Worm (Caenorhabditis elegans) whole organism, early embryonic: ENCODE measurements around the gene col-119.

Source experiments
- B0310.2 ChIP-seq: sonication (generic microtip); optimal IDR thresholded peaks from 2 replicates; lab custom pipeline; 2016; ENCODE audit warnings: mild to moderate bottlenecking, missing genetic modification characterization, missing compliant biosample characterization
- F13C5.2 ChIP-seq: sonication (generic microtip); optimal IDR thresholded peaks from 2 replicates; lab custom pipeline; 2017; ENCODE audit warnings: mild to moderate bottlenecking, missing genetic modification characterization, inconsistent platforms, missing compliant biosample characterization
- aly-1 ChIP-seq: sonication (generic microtip); optimal IDR thresholded peaks from 2 replicates; lab custom pipeline; 2016; ENCODE audit warnings: missing genetic modification characterization, missing compliant biosample characterization
- ama-1 ChIP-seq: fragments of 150-350 bp; optimal IDR thresholded peaks from 2 replicates; lab custom pipeline; 2014
- ceh-13 ChIP-seq: fragments of 200-800 bp; sonication (Bioruptor generic); optimal IDR thresholded peaks from 2 replicates; lab custom pipeline; 2018; ENCODE audit warnings: mild to moderate bottlenecking, missing genetic modification characterization, missing compliant biosample characterization
- ceh-36 ChIP-seq: sonication (generic microtip); optimal IDR thresholded peaks from 2 replicates; lab custom pipeline; 2016; ENCODE audit warnings: missing genetic modification characterization, inconsistent platforms, missing compliant biosample characterization
- ets-7 ChIP-seq: sonication (generic microtip); optimal IDR thresholded peaks from 2 replicates; lab custom pipeline; 2016; ENCODE audit warnings: missing genotype, missing genetic modification characterization, missing compliant biosample characterization
- flt-1 ChIP-seq: fragments of 200-800 bp; sonication (Bioruptor generic); IDR thresholded peaks from 2 replicates; pipeline ENCODE4 v1.3.6; 2022; ENCODE audit warnings: missing genetic modification characterization, missing compliant biosample characterization
- hmbx-1 ChIP-seq: sonication (generic microtip); optimal IDR thresholded peaks from 2 replicates; lab custom pipeline; 2016; ENCODE audit warnings: mild to moderate bottlenecking, missing genetic modification characterization, missing compliant biosample characterization
- hmg-4 ChIP-seq: fragments of 200-800 bp; sonication (Bioruptor generic); optimal IDR thresholded peaks from 2 replicates; lab custom pipeline; 2018; ENCODE audit warnings: mild to moderate bottlenecking, missing genetic modification characterization, missing compliant biosample characterization
- hnd-1 ChIP-seq: sonication (generic microtip); optimal IDR thresholded peaks from 2 replicates; lab custom pipeline; 2016; ENCODE audit warnings: missing genetic modification characterization, missing compliant biosample characterization
- pes-1 ChIP-seq: fragments of 200-800 bp; sonication (Bioruptor generic); IDR thresholded peaks from 2 replicates; pipeline ENCODE4 v1.3.6; 2022; ENCODE audit warnings: missing genetic modification reagents, missing genetic modification characterization, missing compliant biosample characterization
- scrt-1 ChIP-seq: fragments of 200-800 bp; sonication (Bioruptor generic); IDR thresholded peaks from 2 replicates; pipeline ENCODE4 v1.3.6; 2022; ENCODE audit warnings: missing genetic modification characterization, missing compliant biosample characterization
- sea-1 ChIP-seq: fragments of 200-800 bp; sonication (Bioruptor generic); conservative IDR thresholded peaks from 2 replicates; pipeline ENCODE4 v1.3.6; 2022; ENCODE audit warnings: missing genetic modification characterization, missing compliant biosample characterization
- tbx-11 ChIP-seq: fragments of 200-800 bp; sonication (Bioruptor generic); IDR thresholded peaks from 2 replicates; pipeline ENCODE4 v1.3.6; 2022; ENCODE audit warnings: missing genetic modification characterization, missing compliant biosample characterization
- tbx-37 ChIP-seq: fragments of 200-800 bp; sonication (Bioruptor generic); conservative IDR thresholded peaks from 2 replicates; pipeline ENCODE4 v1.3.6; 2022; ENCODE audit warnings: missing genetic modification reagents, missing genetic modification characterization, missing compliant biosample characterization
- tra-4 ChIP-seq: sonication (generic microtip); optimal IDR thresholded peaks from 2 replicates; lab custom pipeline; 2017; ENCODE audit warnings: missing genetic modification characterization, missing compliant biosample characterization

The col-119 gene

DNA sequence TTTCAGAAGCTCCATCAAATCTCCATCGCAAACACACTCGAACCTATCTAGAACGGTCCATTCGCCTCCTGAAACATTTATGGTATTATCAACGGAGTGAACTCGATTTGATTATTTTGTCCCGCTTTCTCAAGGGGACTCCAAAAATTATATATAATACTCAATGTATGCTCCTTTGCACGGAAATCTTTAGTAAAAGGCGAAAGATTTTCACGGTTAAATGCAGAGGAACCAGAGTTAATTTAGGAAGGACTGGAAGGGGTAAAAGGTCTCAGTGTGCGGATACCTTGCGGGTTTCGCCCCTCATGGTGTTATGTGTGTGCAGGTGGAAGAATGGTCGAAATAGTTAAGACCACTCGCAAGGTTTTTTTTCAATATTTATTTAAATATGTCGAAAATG lies 21.6 kb upstream of the col-119 start:
- TF ChIP-seq scrt-1 (GFP tag; lab: Robert Waterston, UW) (no peak), aly-1 (tag; lab: Kevin White, UChicago) (no peak), B0310.2 (tag; lab: Kevin White, UChicago) (no peak), tbx-11 (GFP tag; lab: Robert Waterston, UW) (no peak), ceh-36 (tag; lab: Kevin White, UChicago) (no peak), ceh-13 (no peak), hmbx-1 (tag; lab: Kevin White, UChicago) (no peak), tra-4 (tag; lab: Kevin White, UChicago) (no peak), hnd-1 (no peak), flt-1 (GFP tag; lab: Robert Waterston, UW) (no peak), tbx-37 (GFP tag; lab: Robert Waterston, UW) (no peak), ama-1 (lab: Kevin White, UChicago) (no peak), sea-1 (no peak), ets-7 (no peak), F13C5.2 (tag; lab: Kevin White, UChicago) (no peak), hmg-4 (no peak), pes-1 (no peak)

DNA sequence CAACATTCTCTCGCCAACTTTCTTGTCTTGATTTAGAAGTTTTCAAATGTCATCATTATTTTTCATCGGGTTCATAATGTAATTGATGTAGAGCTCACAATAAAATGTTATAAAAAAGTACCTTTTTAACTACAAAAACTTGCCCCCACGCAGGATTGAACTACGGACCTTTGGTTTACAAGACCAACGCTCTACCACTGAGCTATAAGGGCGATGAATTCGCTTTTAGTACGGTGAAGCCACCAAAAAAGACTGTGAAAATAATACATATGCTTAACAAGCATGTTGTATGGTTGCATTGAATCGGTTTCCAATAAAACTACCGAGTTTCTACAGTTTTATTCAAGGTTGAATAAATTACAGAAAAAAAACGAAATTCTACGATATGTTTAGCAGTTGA lies 21.1 kb upstream of the col-119 start:
- TF ChIP-seq tbx-37 (GFP tag; lab: Robert Waterston, UW) (no peak), aly-1 (tag; lab: Kevin White, UChicago) (no peak), hmbx-1 (tag; lab: Kevin White, UChicago) (no peak), sea-1 (no peak), hmg-4 (no peak), B0310.2 (tag; lab: Kevin White, UChicago) (no peak), ceh-13 (no peak), F13C5.2 (tag; lab: Kevin White, UChicago) (no peak), ets-7 (no peak), pes-1 (no peak), ama-1 (lab: Kevin White, UChicago) (no peak), tra-4 (tag; lab: Kevin White, UChicago) (no peak), flt-1 (GFP tag; lab: Robert Waterston, UW) (no peak), tbx-11 (GFP tag; lab: Robert Waterston, UW) (no peak), ceh-36 (tag; lab: Kevin White, UChicago) (no peak)

DNA sequence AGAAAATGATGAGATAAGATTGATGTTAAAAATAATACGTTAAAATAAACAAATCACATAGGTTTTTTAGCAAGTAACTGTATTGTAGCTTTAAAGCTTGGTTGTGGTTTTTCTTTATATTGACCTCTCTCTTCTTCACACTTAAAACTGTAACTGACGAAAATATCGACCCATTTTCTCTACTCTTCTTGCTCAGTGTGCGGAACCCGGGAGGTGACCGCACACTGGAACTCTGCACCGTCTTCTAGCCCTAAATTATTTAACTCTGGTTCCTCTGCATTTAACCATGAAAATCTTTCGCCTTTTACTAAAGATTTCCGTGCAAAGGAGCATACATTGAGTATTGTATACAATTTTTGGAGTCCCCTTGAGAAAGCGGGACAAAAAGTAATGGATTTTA lies 14.9 kb upstream of the col-119 start:
- TF ChIP-seq F13C5.2 (tag; lab: Kevin White, UChicago) (no peak), ceh-36 (tag; lab: Kevin White, UChicago) (no peak), ceh-13 (no peak), sea-1 (no peak), hmbx-1 (tag; lab: Kevin White, UChicago) (no peak), ama-1 (lab: Kevin White, UChicago) (no peak), hnd-1 (no peak), B0310.2 (tag; lab: Kevin White, UChicago) (no peak), pes-1 (no peak), tra-4 (tag; lab: Kevin White, UChicago) (no peak), hmg-4 (no peak), scrt-1 (GFP tag; lab: Robert Waterston, UW) (no peak), tbx-37 (GFP tag; lab: Robert Waterston, UW) (no peak), aly-1 (tag; lab: Kevin White, UChicago) (no peak), ets-7 (no peak), tbx-11 (GFP tag; lab: Robert Waterston, UW) (no peak), flt-1 (GFP tag; lab: Robert Waterston, UW) (no peak)

ce11 chrIV:8992786-8993185 lies 13.2 kb upstream of the col-119 start, which contains the start of gene mltn-12:
Gene mltn-12 (plus strand): TSS chrIV:8993086.
- TF ChIP-seq tbx-37 (GFP tag; lab: Robert Waterston, UW) (no peak), scrt-1 (GFP tag; lab: Robert Waterston, UW) (no peak), F13C5.2 (tag; lab: Kevin White, UChicago) (no peak), flt-1 (GFP tag; lab: Robert Waterston, UW) (no peak)

DNA sequence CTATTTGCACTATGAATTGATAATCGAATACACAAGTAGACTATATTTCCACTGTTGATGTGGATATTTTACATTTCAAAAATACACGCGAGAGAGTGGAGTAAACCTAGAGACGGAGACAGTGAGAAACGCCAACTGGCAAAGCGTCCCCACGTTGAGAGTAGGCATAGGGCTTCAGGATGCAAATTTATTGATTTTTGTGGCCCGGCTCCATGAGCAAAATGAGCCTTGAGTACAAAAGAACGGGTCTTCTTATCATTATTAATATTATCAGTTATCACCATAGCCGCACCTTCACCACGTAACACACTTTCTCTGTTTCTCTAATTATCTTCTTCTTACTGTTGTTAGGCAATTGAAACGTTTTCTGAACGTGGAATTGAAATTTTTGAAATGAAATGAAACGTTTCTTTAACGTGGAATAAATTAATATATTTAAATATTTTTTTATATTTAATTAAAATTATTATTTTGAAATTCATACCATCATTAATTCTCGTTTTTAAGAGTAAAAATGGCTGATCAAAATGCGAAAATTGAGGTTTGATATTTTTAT lies 7.2 kb upstream of the col-119 start, which contains the start of gene bre-1:
Gene bre-1, plus strand, starts transcription at position 506 of the 556 bp plus-strand sequence.
- no peak for TF ChIP-seq ceh-36 (tag; lab: Kevin White, UChicago)
- no peak for TF ChIP-seq hnd-1
- TF ChIP-seq F13C5.2 (tag; lab: Kevin White, UChicago): no peak
- TF ChIP-seq ets-7: no peak
- TF ChIP-seq flt-1 (GFP tag; lab: Robert Waterston, UW): no peak
- TF ChIP-seq sea-1: no peak
- no peak for TF ChIP-seq ceh-13
- TF ChIP-seq ama-1 (lab: Kevin White, UChicago): no peak
- no peak for TF ChIP-seq pes-1
- no peak for TF ChIP-seq B0310.2 (tag; lab: Kevin White, UChicago)
- TF ChIP-seq scrt-1 (GFP tag; lab: Robert Waterston, UW): no peak
- no peak for TF ChIP-seq hmbx-1 (tag; lab: Kevin White, UChicago)
- no peak for TF ChIP-seq hmg-4
- no peak for TF ChIP-seq tra-4 (tag; lab: Kevin White, UChicago)
- TF ChIP-seq tbx-11 (GFP tag; lab: Robert Waterston, UW): no peak
- TF ChIP-seq aly-1 (tag; lab: Kevin White, UChicago): no peak
- no peak for TF ChIP-seq tbx-37 (GFP tag; lab: Robert Waterston, UW)

ce11 chrIV:8984566-8984965 lies 5.0 kb upstream of the col-119 start, which contains the start of gene nstp-1:
Gene nstp-1 (plus strand): TSS chrIV:8984866.
- no peak for TF ChIP-seq hmg-4
- no peak for TF ChIP-seq tbx-11 (GFP tag; lab: Robert Waterston, UW)
- no peak for TF ChIP-seq sea-1
- no peak for TF ChIP-seq hmbx-1 (tag; lab: Kevin White, UChicago)
- no peak for TF ChIP-seq tbx-37 (GFP tag; lab: Robert Waterston, UW)
- TF ChIP-seq ceh-13: no peak
- no peak for TF ChIP-seq pes-1
- no peak for TF ChIP-seq aly-1 (tag; lab: Kevin White, UChicago)
- no peak for TF ChIP-seq scrt-1 (GFP tag; lab: Robert Waterston, UW)
- TF ChIP-seq tra-4 (tag; lab: Kevin White, UChicago): no peak

- TF ChIP-seq tbx-37 (GFP tag; lab: Robert Waterston, UW): no peak
- no peak for TF ChIP-seq scrt-1 (GFP tag; lab: Robert Waterston, UW)
- TF ChIP-seq ama-1 (lab: Kevin White, UChicago): no peak
- TF ChIP-seq flt-1 (GFP tag; lab: Robert Waterston, UW): no peak
- TF ChIP-seq B0310.2 (tag; lab: Kevin White, UChicago): no peak
- no peak for TF ChIP-seq tbx-11 (GFP tag; lab: Robert Waterston, UW)
- no peak for TF ChIP-seq ets-7
- no peak for TF ChIP-seq hmbx-1 (tag; lab: Kevin White, UChicago)
- no peak for TF ChIP-seq tra-4 (tag; lab: Kevin White, UChicago)
- no peak for TF ChIP-seq hnd-1
Measured at ce11 chrIV:8979062-8979612, 458 bp downstream of the col-119 start.
